Worm (Caenorhabditis elegans) whole organism, L2 larva: Measurements from ENCODE around the gene Y57A10A.4.
A peak's percentile ranks its signal among the peaks of the same experiment; 100 is the strongest.
"Not testable (repeated sequence)": the region's sequence is repeated elsewhere in the genome, so short reads cannot be mapped to it uniquely, and the experiment has no call there.

Source experiments
- C34F6.9 ChIP-seq: fragments of 150-350 bp; optimal IDR thresholded peaks from 2 replicates; lab custom pipeline; 2014; ENCODE audit warnings: missing biosample characterization, missing genetic modification characterization
- R02D3.7 ChIP-seq: fragments of 150-350 bp; optimal IDR thresholded peaks from 2 replicates; lab custom pipeline; 2014; ENCODE audit warnings: missing biosample characterization, missing genetic modification characterization
- ZK546.5 ChIP-seq: sonication (generic microtip); optimal IDR thresholded peaks from 2 replicates; lab custom pipeline; 2017; ENCODE audit warnings: missing biosample characterization, missing genetic modification characterization
- aly-2 ChIP-seq: fragments of 150-350 bp; optimal IDR thresholded peaks from 2 replicates; lab custom pipeline; 2014; ENCODE audit warnings: missing biosample characterization, missing genetic modification characterization
- ama-1 ChIP-seq: fragments of 150-350 bp; optimal IDR thresholded peaks from 2 replicates; lab custom pipeline; 2018; ENCODE audit warnings: inconsistent platforms
- fos-1 ChIP-seq: fragments of 150-350 bp; optimal IDR thresholded peaks from 2 replicates; lab custom pipeline; 2014; ENCODE audit warnings: missing biosample characterization, missing genetic modification characterization
- gmeb-1 ChIP-seq: fragments of 150-350 bp; optimal IDR thresholded peaks from 2 replicates; lab custom pipeline; 2014; ENCODE audit warnings: missing biosample characterization, missing genetic modification characterization
- lin-13 ChIP-seq: fragments of 150-350 bp; optimal IDR thresholded peaks from 2 replicates; lab custom pipeline; 2014; ENCODE audit warnings: missing biosample characterization, missing genetic modification reagents, missing genetic modification characterization
- lsy-2 ChIP-seq, 2 experiments: fragments of 150-350 bp in 1 of 2; sonication (generic microtip) in 1 of 2; optimal IDR thresholded peaks; 2 replicates each; lab custom pipeline; 2014 to 2017; ENCODE audit warnings: missing biosample characterization in 2 of 2, missing genetic modification characterization in 2 of 2
- mbf-1 ChIP-seq: sonication (generic microtip); optimal IDR thresholded peaks from 2 replicates; lab custom pipeline; 2017; ENCODE audit warnings: missing biosample characterization, missing genetic modification characterization
- nhr-10 ChIP-seq: sonication (generic microtip); optimal IDR thresholded peaks from 2 replicates; lab custom pipeline; 2017; ENCODE audit warnings: missing biosample characterization, missing genetic modification characterization
- nhr-11 ChIP-seq: fragments of 150-350 bp; optimal IDR thresholded peaks from 2 replicates; lab custom pipeline; 2014; ENCODE audit warnings: missing biosample characterization, missing genetic modification characterization
- nhr-21 ChIP-seq: fragments of 150-350 bp; optimal IDR thresholded peaks from 2 replicates; lab custom pipeline; 2014; ENCODE audit warnings: missing biosample characterization, missing genetic modification characterization
- nhr-23 ChIP-seq: fragments of 150-350 bp; optimal IDR thresholded peaks from 2 replicates; lab custom pipeline; 2014; ENCODE audit warnings: missing biosample characterization, missing genetic modification reagents, missing genetic modification characterization
- nhr-25 ChIP-seq: fragments of 150-350 bp; sonication (generic microtip); optimal IDR thresholded peaks from 3 replicates; lab custom pipeline; 2014; ENCODE audit warnings: missing biosample characterization, missing genetic modification characterization
- nhr-6 ChIP-seq: fragments of 150-350 bp; optimal IDR thresholded peaks from 2 replicates; lab custom pipeline; 2014; ENCODE audit warnings: missing biosample characterization, missing genetic modification characterization
- nhr-77 ChIP-seq: fragments of 150-350 bp; optimal IDR thresholded peaks from 2 replicates; lab custom pipeline; 2014; ENCODE audit warnings: missing biosample characterization, missing genetic modification characterization
- peb-1 ChIP-seq: fragments of 150-350 bp; optimal IDR thresholded peaks from 2 replicates; lab custom pipeline; 2014; ENCODE audit warnings: missing biosample characterization, missing genetic modification characterization
- sma-9 ChIP-seq, 2 experiments: fragments of 150-350 bp in 1 of 2; sonication (generic microtip) in 1 of 2; optimal IDR thresholded peaks; 2 replicates each; lab custom pipeline; 2014 to 2016; ENCODE audit warnings: missing genetic modification characterization in 2 of 2, mild to moderate bottlenecking in 1 of 2, missing biosample characterization in 1 of 2, missing compliant biosample characterization in 1 of 2, missing genetic modification reagents in 1 of 2, moderate library complexity in 1 of 2
- unc-39 ChIP-seq: fragments of 150-350 bp; optimal IDR thresholded peaks from 2 replicates; lab custom pipeline; 2014; ENCODE audit warnings: missing biosample characterization, missing genetic modification characterization
- unc-55 ChIP-seq: fragments of 150-350 bp; sonication (generic microtip); optimal IDR thresholded peaks from 3 replicates; lab custom pipeline; 2014; ENCODE audit warnings: missing biosample characterization, missing genetic modification reagents, missing genetic modification characterization
- unc-62 ChIP-seq: fragments of 150-350 bp; optimal IDR thresholded peaks from 2 replicates; lab custom pipeline; 2014; ENCODE audit warnings: missing biosample characterization, missing genetic modification reagents, missing genetic modification characterization
- zag-1 ChIP-seq: fragments of 150-350 bp; optimal IDR thresholded peaks from 2 replicates; lab custom pipeline; 2014; ENCODE audit warnings: missing biosample characterization, missing genetic modification characterization
- ztf-1 ChIP-seq: fragments of 200-800 bp; sonication (Bioruptor generic); conservative IDR thresholded peaks from 2 replicates; pipeline ENCODE4 v1.3.6; 2022; ENCODE audit warnings: missing genetic modification characterization, missing compliant biosample characterization
- ztf-11 ChIP-seq: sonication (generic microtip); optimal IDR thresholded peaks from 2 replicates; lab custom pipeline; 2017; ENCODE audit warnings: missing biosample characterization, missing genetic modification characterization
- ztf-4 ChIP-seq: fragments of 150-350 bp; optimal IDR thresholded peaks from 2 replicates; lab custom pipeline; 2014; ENCODE audit warnings: missing biosample characterization, missing genetic modification characterization

The Y57A10A.4 gene

ce11 chrII:12147331-12147730 lies 4.4 kb upstream of the Y57A10A.4 start, which contains the start of gene Y57A10A.2:
Y57A10A.2 (plus strand) TSS chrII:12147631.
- no peak for TF ChIP-seq C34F6.9
- no peak for TF ChIP-seq lin-13 (GFP tag; lab: Kevin White, UChicago)
- no peak for TF ChIP-seq unc-39 (tag; lab: Kevin White, UChicago)

ce11 chrII:12150227-12150626 lies 1.5 kb upstream of the Y57A10A.4 start:
- TF ChIP-seq unc-39 (tag; lab: Kevin White, UChicago): no peak
- TF ChIP-seq fos-1 (tag; lab: Kevin White, UChicago): no peak

ce11 chrII:12154186-12154585 lies 2.4 kb downstream of the Y57A10A.4 start, which contains the start of gene Y57A10A.5:
Y57A10A.5 (plus strand) TSS chrII:12154486.
- TF ChIP-seq ztf-1 (GFP tag; lab: Robert Waterston, UW); ZK546.5; nhr-10: not testable (repeated sequence)

- TF ChIP-seq C34F6.9: peak; percentile 39
- TF ChIP-seq unc-62: no peak
- peak; percentile 17 for TF ChIP-seq unc-55
- TF ChIP-seq nhr-23 (tag; lab: Kevin White, UChicago): no peak
Measured at ce11 chrII:12162997-12163396, 11.3 kb downstream of the Y57A10A.4 start.

ce11 chrII:12164539-12164938 lies 12.8 kb downstream of the Y57A10A.4 start, which contains the start of gene Y57A10A.8:
Y57A10A.8 (plus strand) TSS chrII:12164839.
- TF ChIP-seq gmeb-1 (tag; lab: Kevin White, UChicago); C34F6.9; unc-39 (tag; lab: Kevin White, UChicago): not testable (repeated sequence)

ce11 chrII:12169487-12170128 lies 17.9 kb downstream of the Y57A10A.4 start:
- TF ChIP-seq ztf-4 (tag; lab: Kevin White, UChicago) (no peak), nhr-11 (no peak), sma-9 (GFP tag; optimal IDR thresholded peaks at IDR 0.05; lab: Kevin White, UChicago) (no peak), sma-9 (tag; optimal IDR thresholded peaks at IDR 0.05; lab: Kevin White, UChicago) (no peak), peb-1 (tag; lab: Kevin White, UChicago) (no peak), nhr-21 (tag; lab: Kevin White, UChicago) (no peak), unc-62 (no peak), R02D3.7 (tag; lab: Kevin White, UChicago) (no peak), mbf-1 (tag; lab: Kevin White, UChicago) (no peak), C34F6.9 (no peak), nhr-10 (no peak), aly-2 (tag; lab: Kevin White, UChicago) (no peak)
- TF ChIP-seq, all 48 proteins: peak for 0

ce11 chrII:12172273-12172672 lies 20.5 kb downstream of the Y57A10A.4 start, which contains the start of gene rol-1:
rol-1 (plus strand) TSS chrII:12172573.
- no peak for TF ChIP-seq nhr-77 (tag; lab: Kevin White, UChicago)
- TF ChIP-seq mbf-1 (tag; lab: Kevin White, UChicago): no peak
- no peak for TF ChIP-seq zag-1
- no peak for TF ChIP-seq lin-13 (GFP tag; lab: Kevin White, UChicago)
- no peak for TF ChIP-seq ama-1 (lab: Kevin White, UChicago)
- TF ChIP-seq nhr-6 (tag; lab: Kevin White, UChicago): no peak
- TF ChIP-seq lsy-2 (tag; optimal IDR thresholded peaks at IDR 0.05; lab: Kevin White, UChicago): no peak
- no peak for TF ChIP-seq unc-55
- no peak for TF ChIP-seq nhr-10
- TF ChIP-seq peb-1 (tag; lab: Kevin White, UChicago): no peak
- no peak for TF ChIP-seq ztf-11
- no peak for TF ChIP-seq C34F6.9

ce11 chrII:12175398-12175797 lies 23.7 kb downstream of the Y57A10A.4 start:
- no peak for TF ChIP-seq nhr-25 (tag; lab: Kevin White, UChicago)
